Fruit fly (Drosophila melanogaster) whole organism: ENCODE results near the gene PolG2.

Experiments
- CG8478 ChIP-seq: fragments of >200 bp; optimal IDR thresholded peaks from 2 replicates; lab custom pipeline; 2018; ENCODE audit warnings: inconsistent platforms
- Dll ChIP-seq: fragments of >200 bp; optimal IDR thresholded peaks from 2 replicates; lab custom pipeline; 2017
- EcR ChIP-seq, 2 experiments: fragments of >200 bp; optimal IDR thresholded peaks; 2 replicates each; lab custom pipeline; 2017; ENCODE audit warnings: missing biosample characterization in 2 of 2, missing genetic modification characterization in 2 of 2, missing genetic modification reagents in 2 of 2
- pan ChIP-seq: fragments of >200 bp; optimal IDR thresholded peaks from 2 replicates; lab custom pipeline; 2017
- psq ChIP-seq: fragments of >200 bp; optimal IDR thresholded peaks from 2 replicates; lab custom pipeline; 2017

- TF ChIP-seq CG8478 (lab: Kevin White, UChicago) (no peak), Dll (lab: Kevin White, UChicago) (no peak), psq (lab: Kevin White, UChicago) (no peak), pan (no peak), EcR (GFP tag; optimal IDR thresholded peaks at IDR 0.05; lab: Kevin White, UChicago) (no peak)
Measured at dm6 chr2L:13869400-13869799, 36.5 kb upstream of the PolG2 start.
